Worm (Caenorhabditis elegans) whole organism, L4 larva: ENCODE data around the gene itr-1.

Source experiments
- Y48G9A.11 ChIP-seq: fragments of 200-800 bp; sonication (Bioruptor generic); IDR thresholded peaks from 2 replicates; pipeline ENCODE4 v1.3.6; 2022; ENCODE audit warnings: missing genetic modification reagents, missing genetic modification characterization, missing compliant biosample characterization
- Y75B8A.6 ChIP-seq: fragments of 200-800 bp; sonication (Bioruptor generic); IDR thresholded peaks from 2 replicates; pipeline ENCODE4 v1.3.6; 2022; ENCODE audit warnings: missing genetic modification reagents, missing genetic modification characterization, missing compliant biosample characterization
- ama-1 ChIP-seq: fragments of 150-350 bp; optimal IDR thresholded peaks from 2 replicates; lab custom pipeline; 2014; ENCODE audit warnings: inconsistent platforms, mixed read lengths
- ceh-28 ChIP-seq: fragments of 150-350 bp; optimal IDR thresholded peaks from 2 replicates; lab custom pipeline; 2014; ENCODE audit warnings: missing biosample characterization, missing genetic modification reagents, missing genetic modification characterization
- ceh-62 ChIP-seq: sonication (generic microtip); optimal IDR thresholded peaks from 2 replicates; lab custom pipeline; 2017; ENCODE audit warnings: missing biosample characterization, missing genetic modification characterization
- dpl-1 ChIP-seq: fragments of 150-350 bp; optimal IDR thresholded peaks from 2 replicates; lab custom pipeline; 2014; ENCODE audit warnings: missing biosample characterization, missing genetic modification reagents, missing genetic modification characterization
- fkh-10 ChIP-seq: fragments of 150-350 bp; optimal IDR thresholded peaks from 2 replicates; lab custom pipeline; 2014; ENCODE audit warnings: missing biosample characterization, missing genetic modification reagents, missing genetic modification characterization
- lin-15B ChIP-seq: fragments of 150-350 bp; sonication (generic microtip); optimal IDR thresholded peaks from 3 replicates; lab custom pipeline; 2014; ENCODE audit warnings: missing biosample characterization, missing genetic modification characterization
- lsy-2 ChIP-seq, 2 experiments: fragments of 150-350 bp in 1 of 2; sonication (generic microtip) in 1 of 2; optimal IDR thresholded peaks; 2 replicates each; lab custom pipeline; 2014 to 2017; ENCODE audit warnings: missing biosample characterization in 2 of 2, missing genetic modification characterization in 2 of 2
- mep-1 ChIP-seq: fragments of 150-350 bp; sonication (generic microtip); optimal IDR thresholded peaks from 3 replicates; lab custom pipeline; 2014; ENCODE audit warnings: missing biosample characterization, missing genetic modification characterization
- nhr-237 ChIP-seq: sonication (generic microtip); optimal IDR thresholded peaks from 2 replicates; lab custom pipeline; 2017; ENCODE audit warnings: missing biosample characterization, missing genetic modification characterization
- nhr-76 ChIP-seq: fragments of 150-350 bp; optimal IDR thresholded peaks from 2 replicates; lab custom pipeline; 2014; ENCODE audit warnings: missing biosample characterization, missing genetic modification characterization
- unc-39 ChIP-seq: sonication (generic microtip); optimal IDR thresholded peaks from 2 replicates; lab custom pipeline; 2017; ENCODE audit warnings: missing biosample characterization, missing genetic modification characterization
- zip-2 ChIP-seq: fragments of 150-350 bp; optimal IDR thresholded peaks from 2 replicates; lab custom pipeline; 2014; ENCODE audit warnings: missing biosample characterization, missing genetic modification characterization

DNA sequence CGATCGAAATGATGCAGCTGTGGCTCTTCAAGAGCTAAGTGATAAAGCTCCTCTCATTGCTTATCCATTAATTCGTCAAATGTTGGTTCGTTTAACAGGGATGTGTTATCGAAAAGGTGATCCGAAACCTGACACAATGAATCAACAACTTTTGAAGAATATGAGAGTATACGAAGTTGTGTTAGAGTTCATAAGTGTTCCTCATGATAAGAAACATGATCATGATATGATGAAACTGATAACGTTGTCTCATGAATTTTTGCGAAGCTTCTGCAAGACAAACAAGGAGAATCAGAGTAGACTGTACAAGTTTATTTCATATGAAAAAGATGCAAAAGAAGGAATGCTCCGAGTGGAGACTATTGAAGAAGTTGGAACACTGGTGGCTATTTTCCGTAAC lies 14.4 kb downstream of the itr-1 start:
- TF ChIP-seq lin-15B (tag; lab: Kevin White, UChicago) (no peak), ceh-28 (tag; lab: Kevin White, UChicago) (no peak), ceh-62 (tag; lab: Kevin White, UChicago) (no peak), lsy-2 (tag; optimal IDR thresholded peaks at IDR 0.05; lab: Kevin White, UChicago) (no peak), nhr-237 (tag; lab: Kevin White, UChicago) (no peak), zip-2 (tag; lab: Kevin White, UChicago) (no peak), unc-39 (tag; lab: Kevin White, UChicago) (no peak), ama-1 (no peak), Y75B8A.6 (no peak), Y48G9A.11 (GFP tag; lab: Robert Waterston, UW) (no peak), mep-1 (tag; lab: Kevin White, UChicago) (no peak), dpl-1 (no peak), nhr-76 (no peak), fkh-10 (GFP tag; lab: Kevin White, UChicago) (no peak)
